Worm (Caenorhabditis elegans) whole organism, L2 larva: ENCODE results near the gene dmd-5.
A peak's percentile ranks its signal among the peaks of the same experiment; 100 is the strongest.

Experiments used
- F13H6.1 ChIP-seq: sonication (generic microtip); optimal IDR thresholded peaks from 2 replicates; lab custom pipeline; 2016; ENCODE audit warnings: missing genetic modification characterization, missing compliant biosample characterization
- R02D3.7 ChIP-seq: fragments of 150-350 bp; optimal IDR thresholded peaks from 2 replicates; lab custom pipeline; 2014; ENCODE audit warnings: missing biosample characterization, missing genetic modification characterization
- ZK546.5 ChIP-seq: sonication (generic microtip); optimal IDR thresholded peaks from 2 replicates; lab custom pipeline; 2017; ENCODE audit warnings: missing biosample characterization, missing genetic modification characterization
- alr-1 ChIP-seq: fragments of 150-350 bp; optimal IDR thresholded peaks from 2 replicates; lab custom pipeline; 2014; ENCODE audit warnings: missing biosample characterization, missing genetic modification characterization
- aly-2 ChIP-seq: fragments of 150-350 bp; optimal IDR thresholded peaks from 2 replicates; lab custom pipeline; 2014; ENCODE audit warnings: missing biosample characterization, missing genetic modification characterization
- ama-1 ChIP-seq: fragments of 150-350 bp; optimal IDR thresholded peaks from 2 replicates; lab custom pipeline; 2018; ENCODE audit warnings: inconsistent platforms
- ceh-16 ChIP-seq: fragments of 150-350 bp; optimal IDR thresholded peaks from 2 replicates; lab custom pipeline; 2014; ENCODE audit warnings: missing biosample characterization, missing genetic modification characterization
- ceh-82 ChIP-seq: fragments of 150-350 bp; optimal IDR thresholded peaks from 2 replicates; lab custom pipeline; 2014; ENCODE audit warnings: missing biosample characterization, missing genetic modification characterization
- crh-2 ChIP-seq: sonication (generic microtip); optimal IDR thresholded peaks from 2 replicates; lab custom pipeline; 2017; ENCODE audit warnings: missing biosample characterization, missing genetic modification characterization
- egl-27 ChIP-seq: sonication (generic microtip); optimal IDR thresholded peaks from 3 replicates; lab custom pipeline; 2017; ENCODE audit warnings: missing biosample characterization, missing genetic modification reagents, missing genetic modification characterization
- elt-1 ChIP-seq: fragments of 150-350 bp; optimal IDR thresholded peaks from 2 replicates; lab custom pipeline; 2014; ENCODE audit warnings: missing biosample characterization, missing genetic modification characterization
- elt-3 ChIP-seq: sonication (generic microtip); optimal IDR thresholded peaks from 2 replicates; lab custom pipeline; 2017; ENCODE audit warnings: missing biosample characterization, missing genetic modification characterization
- fos-1 ChIP-seq: fragments of 150-350 bp; optimal IDR thresholded peaks from 2 replicates; lab custom pipeline; 2014; ENCODE audit warnings: missing biosample characterization, missing genetic modification characterization
- gmeb-1 ChIP-seq: fragments of 150-350 bp; optimal IDR thresholded peaks from 2 replicates; lab custom pipeline; 2014; ENCODE audit warnings: missing biosample characterization, missing genetic modification characterization
- lin-39 ChIP-seq: fragments of 150-350 bp; optimal IDR thresholded peaks from 2 replicates; lab custom pipeline; 2014; ENCODE audit warnings: missing biosample characterization, missing genetic modification reagents, missing genetic modification characterization
- lsy-2 ChIP-seq, 2 experiments: fragments of 150-350 bp in 1 of 2; sonication (generic microtip) in 1 of 2; optimal IDR thresholded peaks; 2 replicates each; lab custom pipeline; 2014 to 2017; ENCODE audit warnings: missing biosample characterization in 2 of 2, missing genetic modification characterization in 2 of 2
- mab-5 ChIP-seq: fragments of 150-350 bp; optimal IDR thresholded peaks from 2 replicates; lab custom pipeline; 2014; ENCODE audit warnings: missing biosample characterization, missing genetic modification characterization
- mdl-1 ChIP-seq, 2 experiments: fragments of 150-350 bp in 1 of 2; sonication (generic microtip) in 1 of 2; optimal IDR thresholded peaks; 2 replicates each; lab custom pipeline; 2017; ENCODE audit warnings: missing biosample characterization in 2 of 2, missing genetic modification characterization in 2 of 2
- nhr-10 ChIP-seq: sonication (generic microtip); optimal IDR thresholded peaks from 2 replicates; lab custom pipeline; 2017; ENCODE audit warnings: missing biosample characterization, missing genetic modification characterization
- nhr-11 ChIP-seq: fragments of 150-350 bp; optimal IDR thresholded peaks from 2 replicates; lab custom pipeline; 2014; ENCODE audit warnings: missing biosample characterization, missing genetic modification characterization
- nhr-237 ChIP-seq: fragments of 150-350 bp; optimal IDR thresholded peaks from 2 replicates; lab custom pipeline; 2014; ENCODE audit warnings: missing biosample characterization, missing genetic modification characterization
- nhr-25 ChIP-seq: fragments of 150-350 bp; sonication (generic microtip); optimal IDR thresholded peaks from 3 replicates; lab custom pipeline; 2014; ENCODE audit warnings: missing biosample characterization, missing genetic modification characterization
- nhr-77 ChIP-seq: fragments of 150-350 bp; optimal IDR thresholded peaks from 2 replicates; lab custom pipeline; 2014; ENCODE audit warnings: missing biosample characterization, missing genetic modification characterization
- peb-1 ChIP-seq: fragments of 150-350 bp; optimal IDR thresholded peaks from 2 replicates; lab custom pipeline; 2014; ENCODE audit warnings: missing biosample characterization, missing genetic modification characterization
- sma-3 ChIP-seq: sonication (generic microtip); optimal IDR thresholded peaks from 2 replicates; lab custom pipeline; 2016; ENCODE audit warnings: missing genetic modification reagents, missing genetic modification characterization, missing compliant biosample characterization
- sma-9 ChIP-seq, 2 experiments: fragments of 150-350 bp in 1 of 2; sonication (generic microtip) in 1 of 2; optimal IDR thresholded peaks; 2 replicates each; lab custom pipeline; 2014 to 2016; ENCODE audit warnings: missing genetic modification characterization in 2 of 2, mild to moderate bottlenecking in 1 of 2, missing biosample characterization in 1 of 2, missing compliant biosample characterization in 1 of 2, missing genetic modification reagents in 1 of 2, moderate library complexity in 1 of 2
- unc-55 ChIP-seq: fragments of 150-350 bp; sonication (generic microtip); optimal IDR thresholded peaks from 3 replicates; lab custom pipeline; 2014; ENCODE audit warnings: missing biosample characterization, missing genetic modification reagents, missing genetic modification characterization
- unc-62 ChIP-seq: fragments of 150-350 bp; optimal IDR thresholded peaks from 2 replicates; lab custom pipeline; 2014; ENCODE audit warnings: missing biosample characterization, missing genetic modification reagents, missing genetic modification characterization
- ztf-1 ChIP-seq: fragments of 200-800 bp; sonication (Bioruptor generic); conservative IDR thresholded peaks from 2 replicates; pipeline ENCODE4 v1.3.6; 2022; ENCODE audit warnings: missing genetic modification characterization, missing compliant biosample characterization

The dmd-5 gene

ce11 chrII:5751353-5751752, 22.7 kb downstream of the dmd-5 start:
- TF ChIP-seq alr-1 (no peak), fos-1 (tag; lab: Kevin White, UChicago) (peak; percentile 76), crh-2 (tag; lab: Kevin White, UChicago) (peak; percentile 10), nhr-25 (no peak), sma-9 (GFP tag; optimal IDR thresholded peaks at IDR 0.05; lab: Kevin White, UChicago) (peak; percentile 16), sma-9 (tag; optimal IDR thresholded peaks at IDR 0.05; lab: Kevin White, UChicago) (no peak), ama-1 (lab: Kevin White, UChicago) (no peak)

ce11 chrII:5749733-5750238, 24.2 kb downstream of the dmd-5 start, which contains the start of gene ifb-2:
Gene ifb-2, plus strand, starts transcription at chrII:5750188.
- TF ChIP-seq elt-3 (tag; lab: Kevin White, UChicago) (no peak), crh-2 (tag; lab: Kevin White, UChicago) (peak; percentile 36), mab-5 (tag; lab: Kevin White, UChicago) (no peak), fos-1 (tag; lab: Kevin White, UChicago) (peak; percentile 81)

ce11 chrII:5748395-5748794, 25.6 kb downstream of the dmd-5 start:
- no peak for TF ChIP-seq lsy-2 (tag; optimal IDR thresholded peaks at IDR 0.05; lab: Kevin White, UChicago)
- peak; percentile 13 for TF ChIP-seq gmeb-1 (tag; lab: Kevin White, UChicago)
- TF ChIP-seq ZK546.5 (tag; lab: Kevin White, UChicago), result no peak
- TF ChIP-seq peb-1 (tag; lab: Kevin White, UChicago), result no peak
- no peak for TF ChIP-seq egl-27
- no peak for TF ChIP-seq elt-3 (tag; lab: Kevin White, UChicago)
- TF ChIP-seq unc-55 (GFP tag; lab: Kevin White, UChicago), result no peak
- no peak for TF ChIP-seq sma-3
- TF ChIP-seq F13H6.1 (tag; lab: Kevin White, UChicago), result peak; percentile 28
- TF ChIP-seq R02D3.7 (tag; lab: Kevin White, UChicago), result no peak
- TF ChIP-seq fos-1 (tag; lab: Kevin White, UChicago), result peak; percentile 97
- no peak for TF ChIP-seq unc-62 (GFP tag; lab: Kevin White, UChicago)
- peak; percentile 45 for TF ChIP-seq sma-9 (GFP tag; optimal IDR thresholded peaks at IDR 0.05; lab: Kevin White, UChicago)
- no peak for TF ChIP-seq sma-9 (tag; optimal IDR thresholded peaks at IDR 0.05; lab: Kevin White, UChicago)
- TF ChIP-seq crh-2 (tag; lab: Kevin White, UChicago), result peak; percentile 67
- no peak for TF ChIP-seq elt-1
- TF ChIP-seq alr-1, result no peak
- no peak for TF ChIP-seq nhr-10 (tag; lab: Kevin White, UChicago)
- TF ChIP-seq mdl-1 (tag; optimal IDR thresholded peaks at IDR 0.05; lab: Kevin White, UChicago), result no peak
- no peak for TF ChIP-seq lin-39 (tag; lab: Kevin White, UChicago)
- no peak for TF ChIP-seq ceh-16 (tag; lab: Kevin White, UChicago)
- TF ChIP-seq aly-2, result no peak
- no peak for TF ChIP-seq ztf-1 (GFP tag; lab: Robert Waterston, UW)
- TF ChIP-seq nhr-77, result no peak
- TF ChIP-seq nhr-237 (tag; lab: Kevin White, UChicago), result no peak
- no peak for TF ChIP-seq ceh-82
- TF ChIP-seq, all 48 proteins: peak for 5

ce11 chrII:5747312-5747711, 26.7 kb downstream of the dmd-5 start:
- TF ChIP-seq fos-1 (tag; lab: Kevin White, UChicago) (peak; percentile 82), peb-1 (tag; lab: Kevin White, UChicago) (no peak)

ce11 chrII:5745088-5745487, 28.9 kb downstream of the dmd-5 start, which contains the start of gene F10C1.9:
Gene F10C1.9, minus strand, starts transcription at chrII:5745284.
- TF ChIP-seq F13H6.1 (tag; lab: Kevin White, UChicago), result no peak
- peak; percentile 3 for TF ChIP-seq sma-9 (GFP tag; optimal IDR thresholded peaks at IDR 0.05; lab: Kevin White, UChicago)
- TF ChIP-seq sma-9 (tag; optimal IDR thresholded peaks at IDR 0.05; lab: Kevin White, UChicago), result no peak
- TF ChIP-seq, all 48 proteins: peak for 1

- TF ChIP-seq fos-1 (tag; lab: Kevin White, UChicago) (peak; percentile 48), nhr-11 (tag; lab: Kevin White, UChicago) (no peak), elt-3 (tag; lab: Kevin White, UChicago) (no peak), R02D3.7 (tag; lab: Kevin White, UChicago) (no peak)
- TF ChIP-seq, all 48 proteins: peak for 1
These were observed 29.7 kb downstream of the dmd-5 start for ce11 chrII:5744342-5744741.
